Fruit fly (Drosophila melanogaster) whole organism, pupa: ENCODE measurements around the gene S-Lap3.

ENCODE experiments used
- CG17806 ChIP-seq: fragments of 200-800 bp; sonication (Bioruptor generic); optimal IDR thresholded peaks from 2 replicates; lab custom pipeline; 2018; ENCODE audit warnings: missing biosample characterization, mild to moderate bottlenecking, missing genetic modification characterization, moderate library complexity
- CG32121 ChIP-seq: fragments of 200-800 bp; sonication (Bioruptor generic); IDR thresholded peaks from 2 replicates; pipeline ENCODE4 v1.3.6; 2022; ENCODE audit warnings: missing biosample characterization, missing genetic modification characterization
- CG34367 ChIP-seq: fragments of 200-800 bp; sonication (Bioruptor generic); optimal IDR thresholded peaks from 2 replicates; lab custom pipeline; 2018; ENCODE audit warnings: missing biosample characterization, mild to moderate bottlenecking, missing genetic modification characterization
- CG8301 ChIP-seq: fragments of 200-800 bp; sonication (Bioruptor generic); optimal IDR thresholded peaks from 2 replicates; lab custom pipeline; 2018; ENCODE audit warnings: missing biosample characterization, mild to moderate bottlenecking, missing genetic modification characterization
- CG9948 ChIP-seq: fragments of 200-800 bp; sonication (Bioruptor generic); optimal IDR thresholded peaks from 2 replicates; lab custom pipeline; 2018; ENCODE audit warnings: missing biosample characterization, mild to moderate bottlenecking, missing genetic modification characterization, moderate library complexity
- D1 ChIP-seq: fragments of 200-800 bp; sonication (Bioruptor generic); optimal IDR thresholded peaks from 2 replicates; lab custom pipeline; 2018; ENCODE audit warnings: missing biosample characterization, mild to moderate bottlenecking, missing genetic modification characterization, moderate library complexity
- EcR ChIP-seq: fragments of 200-800 bp; sonication (Bioruptor generic); optimal IDR thresholded peaks from 3 replicates; lab custom pipeline; 2019; ENCODE audit warnings: missing biosample characterization, missing genetic modification characterization, mild to moderate bottlenecking, moderate library complexity, missing genetic modification reagents
- Ets98B ChIP-seq: fragments of 200-800 bp; sonication (Bioruptor generic); IDR thresholded peaks from 2 replicates; pipeline ENCODE4 v1.3.6; 2022; ENCODE audit warnings: missing biosample characterization, missing genetic modification characterization
- gl ChIP-seq: fragments of 200-800 bp; sonication (Bioruptor generic); optimal IDR thresholded peaks from 2 replicates; lab custom pipeline; 2018; ENCODE audit warnings: missing biosample characterization, mild to moderate bottlenecking, missing genetic modification characterization

- TF ChIP-seq CG17806 (tag; lab: Kevin White, UChicago) (no peak), CG34367 (no peak), CG32121 (GFP tag; lab: Robert Waterston, UW) (no peak), EcR (GFP tag; lab: Kevin White, UChicago) (no peak), D1 (no peak), CG9948 (tag; lab: Kevin White, UChicago) (no peak), CG8301 (no peak), gl (tag; lab: Kevin White, UChicago) (no peak), Ets98B (GFP tag; lab: Robert Waterston, UW) (no peak)
Measured at dm6 chr3L:10429474-10429873, 35.5 kb upstream of the S-Lap3 start.
